Worm (Caenorhabditis elegans) whole organism, mixed stage, embryonic: Measurements from ENCODE around the gene sdc-3.

Source experiments
- ces-1 ChIP-seq: fragments of 150-350 bp; optimal IDR thresholded peaks from 2 replicates; lab custom pipeline; 2014; ENCODE audit warnings: missing biosample characterization, missing genetic modification reagents, missing genetic modification characterization
- ham-2 ChIP-seq: fragments of 200-800 bp; sonication (Bioruptor generic); optimal IDR thresholded peaks from 2 replicates; lab custom pipeline; 2018; ENCODE audit warnings: mild to moderate bottlenecking, missing genetic modification characterization, missing compliant biosample characterization
- lin-32 ChIP-seq: fragments of 200-800 bp; sonication (Bioruptor generic); optimal IDR thresholded peaks from 2 replicates; lab custom pipeline; 2018; ENCODE audit warnings: mild to moderate bottlenecking, missing genetic modification characterization, missing compliant biosample characterization
- lsy-2 ChIP-seq: fragments of 150-350 bp; optimal IDR thresholded peaks from 2 replicates; lab custom pipeline; 2014; ENCODE audit warnings: missing biosample characterization, missing genetic modification characterization
- unc-39 ChIP-seq: fragments of 150-350 bp; optimal IDR thresholded peaks from 2 replicates; lab custom pipeline; 2014; ENCODE audit warnings: missing biosample characterization, missing genetic modification characterization
- ztf-11 ChIP-seq: fragments of 150-350 bp; optimal IDR thresholded peaks from 2 replicates; lab custom pipeline; 2014; ENCODE audit warnings: missing biosample characterization, missing genetic modification characterization

- TF ChIP-seq ces-1 (no peak), lsy-2 (tag; lab: Kevin White, UChicago) (no peak), unc-39 (tag; lab: Kevin White, UChicago) (no peak), ham-2 (no peak), lin-32 (GFP tag; lab: Kevin White, UChicago) (no peak), ztf-11 (tag; lab: Kevin White, UChicago) (no peak)
These were observed 40.6 kb upstream of the sdc-3 start, which contains the start of gene C01G10.18 for ce11 chrV:15088613-15089012.
